Fruit fly (Drosophila melanogaster) whole organism, adult: ENCODE measurements around the gene CG31510.

Experiments used
- CG11617 ChIP-seq: fragments of 200-800 bp; sonication (Bioruptor generic); optimal IDR thresholded peaks from 2 replicates; lab custom pipeline; 2017; ENCODE audit warnings: mild to moderate bottlenecking, missing biosample characterization, missing genetic modification reagents, missing genetic modification characterization
- CG12768 ChIP-seq: fragments of 200-800 bp; sonication (Bioruptor generic); optimal IDR thresholded peaks from 2 replicates; lab custom pipeline; 2017; ENCODE audit warnings: missing biosample characterization, missing genetic modification characterization, mild to moderate bottlenecking, moderate library complexity, missing genetic modification reagents
- CG14711 ChIP-seq: fragments of 200-800 bp; sonication (Bioruptor generic); optimal IDR thresholded peaks from 2 replicates; lab custom pipeline; 2018; ENCODE audit warnings: missing biosample characterization, mild to moderate bottlenecking, missing genetic modification characterization, moderate library complexity
- CG1620 ChIP-seq: fragments of 200-800 bp; sonication (Bioruptor generic); optimal IDR thresholded peaks from 2 replicates; lab custom pipeline; 2016; ENCODE audit warnings: missing biosample characterization, missing genetic modification characterization
- CG33017 ChIP-seq: fragments of 200-800 bp; sonication (Bioruptor generic); optimal IDR thresholded peaks from 2 replicates; lab custom pipeline; 2018; ENCODE audit warnings: missing biosample characterization, mild to moderate bottlenecking, missing genetic modification characterization, moderate library complexity
- CG5204 ChIP-seq: fragments of 200-800 bp; sonication (Bioruptor generic); optimal IDR thresholded peaks from 2 replicates; lab custom pipeline; 2016; ENCODE audit warnings: missing biosample characterization, missing genetic modification characterization
- CG7045 ChIP-seq: fragments of 200-800 bp; sonication (Bioruptor generic); optimal IDR thresholded peaks from 2 replicates; lab custom pipeline; 2017; ENCODE audit warnings: missing biosample characterization, mild to moderate bottlenecking, missing genetic modification characterization
- CG7101 ChIP-seq: fragments of 200-800 bp; sonication (Bioruptor generic); optimal IDR thresholded peaks from 2 replicates; lab custom pipeline; 2018; ENCODE audit warnings: missing biosample characterization, mild to moderate bottlenecking, missing genetic modification characterization, moderate library complexity
- Clk ChIP-seq: fragments of 200-800 bp; sonication (Bioruptor generic); optimal IDR thresholded peaks from 2 replicates; lab custom pipeline; 2017; ENCODE audit warnings: missing biosample characterization, missing genetic modification characterization
- Crg-1 ChIP-seq: fragments of 200-800 bp; sonication (Bioruptor generic); optimal IDR thresholded peaks from 2 replicates; lab custom pipeline; 2016; ENCODE audit warnings: missing biosample characterization, missing genetic modification characterization
- Hr96 ChIP-seq: fragments of 200-800 bp; sonication (Bioruptor generic); optimal IDR thresholded peaks from 2 replicates; lab custom pipeline; 2016; ENCODE audit warnings: missing biosample characterization, missing genetic modification characterization
- Mnt ChIP-seq: fragments of 200-800 bp; sonication (Bioruptor generic); optimal IDR thresholded peaks from 2 replicates; lab custom pipeline; 2016; ENCODE audit warnings: missing biosample characterization, mild to moderate bottlenecking, missing genetic modification characterization
- bab1 ChIP-seq: fragments of 200-800 bp; sonication (Bioruptor generic); optimal IDR thresholded peaks from 3 replicates; lab custom pipeline; 2019; ENCODE audit warnings: missing biosample characterization, mild to moderate bottlenecking, missing genetic modification characterization, moderate library complexity
- cic ChIP-seq: fragments of 200-800 bp; sonication (Bioruptor generic); optimal IDR thresholded peaks from 2 replicates; lab custom pipeline; 2017; ENCODE audit warnings: missing biosample characterization, mild to moderate bottlenecking, missing genetic modification characterization, moderate library complexity
- cnc ChIP-seq, 2 experiments: fragments of >200 bp; optimal IDR thresholded peaks; 2 replicates each; lab custom pipeline; 2017
- kay ChIP-seq: fragments of 200-800 bp; sonication (Bioruptor generic); peaks from one replicate; lab custom pipeline; 2016; ENCODE audit warnings: missing biosample characterization, missing genetic modification characterization, borderline replicate concordance
- ovo ChIP-seq: fragments of 200-800 bp; sonication (Bioruptor generic); optimal IDR thresholded peaks from 2 replicates; lab custom pipeline; 2016; ENCODE audit warnings: missing biosample characterization, missing genetic modification characterization
- pad ChIP-seq: fragments of 200-800 bp; sonication (Bioruptor generic); optimal IDR thresholded peaks from 3 replicates; lab custom pipeline; 2017; ENCODE audit warnings: missing biosample characterization, missing genetic modification characterization, mild to moderate bottlenecking, moderate library complexity, missing genetic modification reagents
- tj ChIP-seq: fragments of 200-800 bp; sonication (Bioruptor generic); optimal IDR thresholded peaks from 3 replicates; lab custom pipeline; 2017; ENCODE audit warnings: missing biosample characterization, mild to moderate bottlenecking, missing genetic modification characterization, moderate library complexity
- toe ChIP-seq: fragments of 200-800 bp; sonication (Bioruptor generic); optimal IDR thresholded peaks from 2 replicates; lab custom pipeline; 2016; ENCODE audit warnings: missing biosample characterization, missing genetic modification characterization

The CG31510 gene

dm6 chr3R:25077280-25077820 lies 45.4 kb downstream of the CG31510 start:
- TF ChIP-seq CG5204 (GFP tag; lab: Kevin White, UChicago): no peak
- no peak for TF ChIP-seq CG11617 (GFP tag; lab: Kevin White, UChicago)
- no peak for TF ChIP-seq CG7045 (GFP tag; lab: Kevin White, UChicago)
- TF ChIP-seq CG33017 (tag; lab: Kevin White, UChicago): no peak
- no peak for TF ChIP-seq Mnt (GFP tag; lab: Kevin White, UChicago)
- no peak for TF ChIP-seq CG7101 (tag; lab: Kevin White, UChicago)
- no peak for TF ChIP-seq bab1 (GFP tag; lab: Kevin White, UChicago)

dm6 chr3R:25074558-25074964 lies 48.2 kb downstream of the CG31510 start, which contains the start of the genes shams and CG11920:
Gene shams, minus strand, starts transcription at chr3R:25074607.
Gene CG11920, plus strand, starts transcription at chr3R:25074877.
- TF ChIP-seq cnc (optimal IDR thresholded peaks at IDR 0.05; lab: Kevin White, UChicago) (no peak), CG12768 (GFP tag; lab: Kevin White, UChicago) (peak; percentile 9), CG11617 (GFP tag; lab: Kevin White, UChicago) (peak; percentile 12), CG14711 (tag; lab: Kevin White, UChicago) (peak; percentile 59), tj (GFP tag; lab: Kevin White, UChicago) (no peak), bab1 (GFP tag; lab: Kevin White, UChicago) (no peak), kay (GFP tag; lab: Kevin White, UChicago) (no peak), CG7101 (tag; lab: Kevin White, UChicago) (peak; percentile 59), cic (GFP tag; lab: Kevin White, UChicago) (no peak), toe (GFP tag; lab: Kevin White, UChicago) (peak; percentile 30), Hr96 (GFP tag; lab: Kevin White, UChicago) (no peak), Mnt (GFP tag; lab: Kevin White, UChicago) (peak; percentile 96), ovo (GFP tag; lab: Kevin White, UChicago) (no peak)

dm6 chr3R:25070871-25071270 lies 51.8 kb downstream of the CG31510 start, which contains the start of gene CG11836:
Gene CG11836, plus strand, starts transcription at chr3R:25071126.
- TF ChIP-seq CG1620 (GFP tag; lab: Kevin White, UChicago) (no peak), Crg-1 (GFP tag; lab: Kevin White, UChicago) (no peak), Clk (no peak), kay (GFP tag; lab: Kevin White, UChicago) (no peak), ovo (GFP tag; lab: Kevin White, UChicago) (no peak), CG5204 (GFP tag; lab: Kevin White, UChicago) (no peak)

dm6 chr3R:25069569-25069968 lies 53.2 kb downstream of the CG31510 start, which contains the start of the genes Stt3B and CG11839:
Gene Stt3B, minus strand, starts transcription at chr3R:25069637.
Gene CG11839, plus strand, starts transcription at chr3R:25069927.
- no peak for TF ChIP-seq CG5204 (GFP tag; lab: Kevin White, UChicago)
- TF ChIP-seq tj (GFP tag; lab: Kevin White, UChicago): peak; percentile 56
- peak; percentile 84 for TF ChIP-seq bab1 (GFP tag; lab: Kevin White, UChicago)
- peak; percentile 48 for TF ChIP-seq CG33017 (tag; lab: Kevin White, UChicago)
- peak; percentile 82 for TF ChIP-seq Mnt (GFP tag; lab: Kevin White, UChicago)
- TF ChIP-seq Clk: peak; percentile 51
- TF ChIP-seq kay (GFP tag; lab: Kevin White, UChicago): no peak
- no peak for TF ChIP-seq cic (GFP tag; lab: Kevin White, UChicago)
- TF ChIP-seq Hr96 (GFP tag; lab: Kevin White, UChicago): no peak
- TF ChIP-seq toe (GFP tag; lab: Kevin White, UChicago): peak; percentile 88
- peak; percentile 33 for TF ChIP-seq CG12768 (GFP tag; lab: Kevin White, UChicago)
- peak; percentile 45 for TF ChIP-seq ovo (GFP tag; lab: Kevin White, UChicago)
- peak; percentile 76 for TF ChIP-seq CG7101 (tag; lab: Kevin White, UChicago)
- peak; percentile 45 for TF ChIP-seq Crg-1 (GFP tag; lab: Kevin White, UChicago)
- TF ChIP-seq CG14711 (tag; lab: Kevin White, UChicago): peak; percentile 69
- TF ChIP-seq cnc (optimal IDR thresholded peaks at IDR 0.05; lab: Kevin White, UChicago): no peak
- TF ChIP-seq CG1620 (GFP tag; lab: Kevin White, UChicago): peak; percentile 88
- TF ChIP-seq CG11617 (GFP tag; lab: Kevin White, UChicago): peak; percentile 77
- peak; percentile 54 for TF ChIP-seq CG7045 (GFP tag; lab: Kevin White, UChicago)
- TF ChIP-seq pad (GFP tag; lab: Kevin White, UChicago): peak; percentile 46
